Worm (Caenorhabditis elegans) whole organism, L3 larva: Measurements from ENCODE around the gene C04B4.1.

ENCODE experiments used
- elt-1 ChIP-seq: fragments of 150-350 bp; optimal IDR thresholded peaks from 2 replicates; lab custom pipeline; 2014; ENCODE audit warnings: missing biosample characterization, missing genetic modification characterization
- nhr-77 ChIP-seq: fragments of 150-350 bp; optimal IDR thresholded peaks from 2 replicates; lab custom pipeline; 2014; ENCODE audit warnings: missing biosample characterization, missing genetic modification characterization

The C04B4.1 gene

ce11 chrX:12331795-12332194 lies 51.2 kb downstream of the C04B4.1 start, which contains the start of gene srd-46:
srd-46 (plus strand) TSS chrX:12332095.
- no peak for TF ChIP-seq elt-1 (tag; lab: Kevin White, UChicago)
- no peak for TF ChIP-seq nhr-77 (tag; lab: Kevin White, UChicago)
